Worm (Caenorhabditis elegans) whole organism, young adult: ENCODE data around the gene lim-6.

Source experiments
- F57C9.4 ChIP-seq: sonication (generic microtip); optimal IDR thresholded peaks from 2 replicates; lab custom pipeline; 2017; ENCODE audit warnings: mild to moderate bottlenecking, missing genetic modification characterization, missing compliant biosample characterization
- athp-1 ChIP-seq: sonication (generic microtip); optimal IDR thresholded peaks from 2 replicates; lab custom pipeline; 2017; ENCODE audit warnings: mild to moderate bottlenecking, missing genetic modification characterization, missing compliant biosample characterization
- attf-3 ChIP-seq: fragments of 200-800 bp; sonication (Bioruptor generic); conservative IDR thresholded peaks from 2 replicates; pipeline ENCODE4 v1.3.6; 2022; ENCODE audit warnings: missing genetic modification reagents, missing genetic modification characterization, missing compliant biosample characterization
- him-1 ChIP-seq: sonication (generic microtip); optimal IDR thresholded peaks from 2 replicates; lab custom pipeline; 2016; ENCODE audit warnings: missing genotype, missing genetic modification reagents, missing genetic modification characterization, missing compliant biosample characterization
- sea-2 ChIP-seq: fragments of 200-800 bp; sonication (Bioruptor generic); IDR thresholded peaks from 2 replicates; pipeline ENCODE4 v1.3.6; 2022; ENCODE audit warnings: missing genetic modification characterization, missing compliant biosample characterization

- TF ChIP-seq athp-1 (tag; lab: Kevin White, UChicago), result no peak
- TF ChIP-seq him-1 (tag; lab: Kevin White, UChicago), result no peak
- no peak for TF ChIP-seq sea-2 (GFP tag; lab: Robert Waterston, UW)
- TF ChIP-seq attf-3 (GFP tag; lab: Robert Waterston, UW), result no peak
- no peak for TF ChIP-seq F57C9.4 (tag; lab: Kevin White, UChicago)
Observed at ce11 chrX:1119305-1119704, 47.1 kb downstream of the lim-6 start, which contains the start of gene C05D9.7.
